Worm (Caenorhabditis elegans): ENCODE results near the gene dpy-31.

- TF ChIP-seq aly-2 (tag; optimal IDR thresholded peaks at IDR 0.05): no peak
- TF ChIP-seq zag-1 (tag; optimal IDR thresholded peaks at IDR 0.05): no peak
- TF ChIP-seq pha-4 (tag; optimal IDR thresholded peaks at IDR 0.05): peak; percentile 60
- TF ChIP-seq ZK546.5 (tag; optimal IDR thresholded peaks at IDR 0.05): no peak
- TF ChIP-seq lin-39 (tag; optimal IDR thresholded peaks at IDR 0.05): peak; percentile 53
Measured at ce11 chrIII:7181822-7182221, 20.2 kb upstream of the dpy-31 start, which contains the start of gene epg-4.

Data from whole organism, L3 larva.